Fruit fly (Drosophila melanogaster): ENCODE data around the gene CG31176.

CG31176 gene

DNA sequence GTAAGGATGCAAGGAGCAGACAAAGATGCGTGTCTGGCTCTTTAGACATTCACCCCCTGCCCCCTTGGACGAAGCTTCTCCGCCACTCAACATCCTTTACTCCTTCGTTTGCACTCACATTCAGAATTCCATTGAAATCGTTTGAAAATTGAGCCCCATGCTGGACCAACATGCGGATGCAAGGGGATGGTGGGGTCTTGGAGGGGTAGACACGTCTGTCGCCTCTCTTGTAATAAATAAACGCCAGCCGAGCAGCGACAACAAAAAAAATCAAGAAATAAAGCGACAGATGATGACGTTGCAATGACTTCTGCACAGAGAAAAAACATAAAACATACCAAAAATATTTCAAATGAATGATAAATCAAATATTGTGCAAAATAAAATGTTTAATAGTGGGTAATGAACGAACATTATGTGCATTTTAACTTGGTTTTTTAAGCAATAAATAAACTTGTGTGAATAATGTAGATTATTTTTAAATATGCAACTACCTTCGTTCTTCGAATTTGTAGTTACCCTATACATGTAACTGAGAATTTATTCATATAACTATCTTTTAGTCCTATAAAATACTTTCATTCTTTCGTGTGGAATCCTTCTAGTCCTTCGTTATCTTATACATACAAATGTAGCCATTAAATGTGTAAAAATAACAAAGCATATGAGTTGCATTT, 69.5 kb downstream of the CG31176 start:
- TF ChIP-seq psq (optimal IDR thresholded peaks at IDR 0.05) (no peak), Sin3A (optimal IDR thresholded peaks at IDR 0.05) (no peak), ttk (optimal IDR thresholded peaks at IDR 0.05) (no peak), insv (optimal IDR thresholded peaks at IDR 0.05) (no peak), Myc (optimal IDR thresholded peaks at IDR 0.05) (no peak), h (optimal IDR thresholded peaks at IDR 0.05) (no peak)

dm6 chr3R:21649053-21649821, 70.2 kb downstream of the CG31176 start:
- TF ChIP-seq Myc (optimal IDR thresholded peaks at IDR 0.05), result no peak

- TF ChIP-seq psq (optimal IDR thresholded peaks at IDR 0.05) (no peak), Myc (optimal IDR thresholded peaks at IDR 0.05) (no peak), ttk (optimal IDR thresholded peaks at IDR 0.05) (no peak), insv (optimal IDR thresholded peaks at IDR 0.05) (no peak), h (optimal IDR thresholded peaks at IDR 0.05) (no peak), Sin3A (optimal IDR thresholded peaks at IDR 0.05) (no peak)
These were observed 71.0 kb downstream of the CG31176 start for dm6 chr3R:21648460-21648859.

DNA sequence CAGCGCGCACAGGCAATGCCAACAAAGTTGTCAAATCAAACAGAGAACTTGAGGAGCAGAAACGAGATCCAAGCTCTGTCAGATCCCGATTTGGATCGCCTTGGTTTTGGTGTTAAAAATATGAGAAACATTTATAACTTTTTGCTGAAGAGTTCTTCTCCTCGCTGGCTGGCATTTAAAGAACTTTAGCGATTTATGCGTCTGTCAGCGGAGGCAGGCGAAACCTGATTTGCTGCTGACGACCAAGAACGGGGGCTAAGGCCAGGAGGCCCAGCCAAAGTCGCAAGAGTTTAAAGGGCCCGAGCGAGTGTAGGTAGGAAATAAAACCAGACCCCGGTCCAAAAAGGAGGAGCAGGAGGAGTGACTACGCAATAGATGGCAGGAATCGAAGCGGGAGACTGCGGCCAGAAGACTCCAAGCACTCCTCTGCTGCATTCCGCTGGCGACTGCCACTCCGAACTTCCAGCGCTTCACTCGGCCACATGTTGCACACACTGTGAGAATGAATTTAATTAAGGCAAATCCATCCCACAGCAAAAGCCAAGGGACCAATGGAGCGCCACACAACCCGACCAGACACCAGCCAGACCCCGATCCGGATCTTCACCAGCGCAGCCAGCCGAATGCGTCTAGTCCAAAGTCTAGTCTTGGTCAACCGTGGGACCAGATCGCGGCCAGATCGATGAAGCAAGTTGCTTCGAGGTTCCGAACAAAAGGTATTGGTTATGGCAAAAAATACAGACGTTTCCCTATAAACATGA, 73.4 kb downstream of the CG31176 start:
- TF ChIP-seq Myc (optimal IDR thresholded peaks at IDR 0.05) (no peak), psq (optimal IDR thresholded peaks at IDR 0.05) (no peak), h (optimal IDR thresholded peaks at IDR 0.05) (no peak), insv (optimal IDR thresholded peaks at IDR 0.05) (no peak), ttk (optimal IDR thresholded peaks at IDR 0.05) (no peak), Sin3A (optimal IDR thresholded peaks at IDR 0.05) (no peak)

DNA sequence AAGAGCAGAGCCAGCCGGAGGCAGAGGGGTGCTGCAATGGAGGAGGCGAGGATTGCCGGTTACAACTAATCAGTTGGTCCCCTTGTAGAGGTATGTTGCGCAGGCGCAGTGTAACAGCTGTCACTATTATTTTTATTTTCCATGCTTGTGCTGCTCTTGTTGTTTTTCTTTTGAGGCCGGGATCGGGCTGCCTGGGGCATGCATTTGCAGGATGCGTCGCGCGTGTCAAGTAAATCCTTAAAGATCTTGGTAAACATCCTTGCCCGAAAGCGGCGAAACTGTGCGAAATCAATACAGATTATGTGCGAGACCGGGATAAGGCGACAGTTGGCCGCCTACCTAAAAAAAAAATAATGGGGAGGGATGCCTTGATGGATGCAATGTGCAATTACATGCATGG, 75.2 kb downstream of the CG31176 start:
- TF ChIP-seq Sin3A (optimal IDR thresholded peaks at IDR 0.05) (no peak), Myc (optimal IDR thresholded peaks at IDR 0.05) (no peak), psq (optimal IDR thresholded peaks at IDR 0.05) (no peak), h (optimal IDR thresholded peaks at IDR 0.05) (no peak), ttk (optimal IDR thresholded peaks at IDR 0.05) (no peak), insv (optimal IDR thresholded peaks at IDR 0.05) (no peak)

dm6 chr3R:21643197-21643596, 76.3 kb downstream of the CG31176 start:
- TF ChIP-seq h (optimal IDR thresholded peaks at IDR 0.05), result no peak
- TF ChIP-seq ttk (optimal IDR thresholded peaks at IDR 0.05), result no peak
- no peak for TF ChIP-seq Myc (optimal IDR thresholded peaks at IDR 0.05)
- TF ChIP-seq insv (optimal IDR thresholded peaks at IDR 0.05), result no peak
- TF ChIP-seq Sin3A (optimal IDR thresholded peaks at IDR 0.05), result no peak
- TF ChIP-seq psq (optimal IDR thresholded peaks at IDR 0.05), result no peak

dm6 chr3R:21642301-21642700, 77.2 kb downstream of the CG31176 start:
- TF ChIP-seq h (optimal IDR thresholded peaks at IDR 0.05) (no peak), psq (optimal IDR thresholded peaks at IDR 0.05) (no peak), Myc (optimal IDR thresholded peaks at IDR 0.05) (no peak), insv (optimal IDR thresholded peaks at IDR 0.05) (no peak), Sin3A (optimal IDR thresholded peaks at IDR 0.05) (no peak), ttk (optimal IDR thresholded peaks at IDR 0.05) (no peak)

DNA sequence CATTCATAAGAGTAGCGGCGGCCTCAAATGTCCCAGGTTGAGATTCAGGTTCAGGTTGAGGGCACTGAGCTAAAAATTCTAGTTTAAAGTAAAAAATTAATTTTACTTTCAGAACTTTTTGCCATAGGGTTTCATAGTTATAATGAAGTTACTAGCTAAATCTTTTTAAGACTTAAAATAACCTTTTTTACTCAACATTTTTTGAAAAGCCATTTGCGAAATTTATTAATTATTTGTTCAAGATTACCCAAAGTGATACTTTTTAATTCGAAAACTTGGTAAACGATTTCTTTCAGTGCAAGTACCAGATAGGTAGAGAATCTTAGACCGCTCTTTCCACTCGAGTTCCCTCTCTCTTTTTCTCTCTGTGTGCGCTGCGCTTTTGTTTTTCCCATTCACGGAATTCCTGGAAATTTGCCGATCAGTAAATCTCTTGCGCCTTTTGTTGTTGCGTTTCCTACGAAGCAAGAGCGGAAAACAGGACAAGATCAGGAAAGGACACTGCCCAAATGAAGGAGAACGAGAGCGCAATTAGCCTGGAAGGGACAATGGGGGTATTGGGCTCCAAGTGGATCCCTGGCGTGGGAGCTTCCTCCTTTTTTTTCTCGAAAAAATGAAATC, 77.8 kb downstream of the CG31176 start:
- no peak for TF ChIP-seq Sin3A (optimal IDR thresholded peaks at IDR 0.05)
- TF ChIP-seq insv (optimal IDR thresholded peaks at IDR 0.05), result no peak
- TF ChIP-seq psq (optimal IDR thresholded peaks at IDR 0.05), result no peak
- no peak for TF ChIP-seq Myc (optimal IDR thresholded peaks at IDR 0.05)
- no peak for TF ChIP-seq ttk (optimal IDR thresholded peaks at IDR 0.05)
- TF ChIP-seq h (optimal IDR thresholded peaks at IDR 0.05), result no peak

dm6 chr3R:21640337-21640994, 79.0 kb downstream of the CG31176 start:
- no peak for TF ChIP-seq insv (optimal IDR thresholded peaks at IDR 0.05)

- TF ChIP-seq insv (optimal IDR thresholded peaks at IDR 0.05), result no peak
These were observed 81.0 kb downstream of the CG31176 start for dm6 chr3R:21638437-21638836.

DNA sequence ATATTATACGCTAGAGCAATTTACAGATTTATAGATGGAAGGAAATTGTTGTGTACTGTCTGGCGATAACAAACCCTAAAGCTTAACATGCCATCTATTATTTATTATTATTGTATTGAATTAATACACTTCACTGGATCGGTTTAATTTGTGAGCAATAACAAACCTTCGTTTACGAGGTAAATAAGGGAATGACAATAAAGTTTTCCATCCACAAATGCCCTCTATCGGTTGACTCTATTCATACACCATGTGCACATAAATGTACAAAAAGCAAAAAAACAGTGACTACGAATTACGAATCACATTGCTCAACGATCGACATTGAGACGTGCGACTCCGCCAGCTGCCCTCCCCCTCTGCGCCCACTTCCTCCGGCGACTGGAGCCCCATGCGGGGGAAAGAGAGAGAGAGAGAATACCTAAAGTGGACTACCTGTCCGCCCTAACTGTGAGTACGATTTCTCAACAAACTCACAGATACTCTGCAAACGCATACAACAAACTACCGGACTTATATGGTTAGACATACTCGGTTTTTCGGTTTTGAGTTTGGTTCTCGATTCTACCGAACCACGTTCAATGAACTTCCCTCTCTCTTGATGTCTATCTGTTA, 82.5 kb downstream of the CG31176 start:
- TF ChIP-seq Myc (optimal IDR thresholded peaks at IDR 0.05) (no peak), psq (optimal IDR thresholded peaks at IDR 0.05) (no peak), ttk (optimal IDR thresholded peaks at IDR 0.05) (no peak)

Measured in Kc167 (cell line).